Worm (Caenorhabditis elegans) whole organism, mixed stage, embryonic: Measurements from ENCODE around the gene H12D21.11.
"Not testable (repeated sequence)": the region's sequence is repeated elsewhere in the genome, so short reads cannot be mapped to it uniquely, and the experiment has no call there.

Experiments
- M03D4.4 ChIP-seq: sonication (generic microtip); optimal IDR thresholded peaks from 2 replicates; lab custom pipeline; 2017; ENCODE audit warnings: mild to moderate bottlenecking, missing genetic modification characterization, missing compliant biosample characterization
- bed-3 ChIP-seq: fragments of 200-800 bp; sonication (Bioruptor generic); optimal IDR thresholded peaks from 3 replicates; lab custom pipeline; 2018; ENCODE audit warnings: mild to moderate bottlenecking, missing genetic modification characterization, moderate library complexity, missing compliant biosample characterization
- blmp-1 ChIP-seq: fragments of 150-350 bp; optimal IDR thresholded peaks from 2 replicates; lab custom pipeline; 2014; ENCODE audit warnings: missing biosample characterization, missing genetic modification characterization
- ceh-39 ChIP-seq: fragments of 150-350 bp; optimal IDR thresholded peaks from 2 replicates; lab custom pipeline; 2014; ENCODE audit warnings: missing biosample characterization, missing genetic modification characterization
- ceh-43 ChIP-seq: fragments of 200-800 bp; sonication (Bioruptor generic); optimal IDR thresholded peaks from 2 replicates; lab custom pipeline; 2018; ENCODE audit warnings: mild to moderate bottlenecking, missing genetic modification characterization, moderate library complexity, missing compliant biosample characterization
- ceh-83 ChIP-seq: fragments of 200-800 bp; sonication (Bioruptor generic); optimal IDR thresholded peaks from 2 replicates; lab custom pipeline; 2018; ENCODE audit warnings: mild to moderate bottlenecking, missing genetic modification characterization, missing compliant biosample characterization
- ces-1 ChIP-seq: fragments of 150-350 bp; optimal IDR thresholded peaks from 2 replicates; lab custom pipeline; 2014; ENCODE audit warnings: missing biosample characterization, missing genetic modification reagents, missing genetic modification characterization
- cnd-1 ChIP-seq: fragments of 200-800 bp; sonication (Bioruptor generic); optimal IDR thresholded peaks from 2 replicates; lab custom pipeline; 2018; ENCODE audit warnings: mild to moderate bottlenecking, missing genetic modification characterization, missing compliant biosample characterization
- drap-1 ChIP-seq: fragments of 200-800 bp; sonication (Bioruptor generic); optimal IDR thresholded peaks from 3 replicates; lab custom pipeline; 2018; ENCODE audit warnings: mild to moderate bottlenecking, missing genetic modification characterization, missing compliant biosample characterization
- elt-1 ChIP-seq: sonication (generic microtip); optimal IDR thresholded peaks from 2 replicates; lab custom pipeline; 2017; ENCODE audit warnings: missing genetic modification characterization, mild to moderate bottlenecking, missing compliant biosample characterization, antibody characterized with exemption, moderate library complexity, borderline replicate concordance; ENCODE audit not compliant: insufficient read depth
- elt-3 ChIP-seq: fragments of 150-350 bp; optimal IDR thresholded peaks from 2 replicates; lab custom pipeline; 2014; ENCODE audit warnings: missing biosample characterization, missing genetic modification characterization
- flh-1 ChIP-seq: fragments of 200-800 bp; sonication (Bioruptor generic); optimal IDR thresholded peaks from 2 replicates; lab custom pipeline; 2018; ENCODE audit warnings: mild to moderate bottlenecking, missing genetic modification characterization, moderate library complexity, missing compliant biosample characterization
- ham-2 ChIP-seq: fragments of 200-800 bp; sonication (Bioruptor generic); optimal IDR thresholded peaks from 2 replicates; lab custom pipeline; 2018; ENCODE audit warnings: mild to moderate bottlenecking, missing genetic modification characterization, missing compliant biosample characterization
- hlh-1 ChIP-seq: fragments of 150-350 bp; optimal IDR thresholded peaks from 2 replicates; lab custom pipeline; 2014; ENCODE audit warnings: missing biosample characterization, missing genetic modification reagents, missing genetic modification characterization
- lin-13 ChIP-seq: fragments of 150-350 bp; optimal IDR thresholded peaks from 2 replicates; lab custom pipeline; 2014; ENCODE audit warnings: missing biosample characterization, missing genetic modification characterization
- lin-32 ChIP-seq: fragments of 200-800 bp; sonication (Bioruptor generic); optimal IDR thresholded peaks from 2 replicates; lab custom pipeline; 2018; ENCODE audit warnings: mild to moderate bottlenecking, missing genetic modification characterization, missing compliant biosample characterization
- mep-1 ChIP-seq: fragments of 150-350 bp; optimal IDR thresholded peaks from 2 replicates; lab custom pipeline; 2017; ENCODE audit warnings: missing biosample characterization, missing genetic modification reagents, missing genetic modification characterization, inconsistent platforms
- nhr-2 ChIP-seq: fragments of 150-350 bp; optimal IDR thresholded peaks from 2 replicates; lab custom pipeline; 2014; ENCODE audit warnings: missing biosample characterization, missing genetic modification characterization
- nhr-237 ChIP-seq: fragments of 150-350 bp; optimal IDR thresholded peaks from 2 replicates; lab custom pipeline; 2014; ENCODE audit warnings: missing biosample characterization, missing genetic modification characterization
- nhr-28 ChIP-seq: fragments of 150-350 bp; optimal IDR thresholded peaks from 2 replicates; lab custom pipeline; 2014; ENCODE audit warnings: missing biosample characterization, missing genetic modification characterization
- sem-2 ChIP-seq: fragments of 200-800 bp; sonication (Bioruptor generic); optimal IDR thresholded peaks from 2 replicates; lab custom pipeline; 2018; ENCODE audit warnings: mild to moderate bottlenecking, missing genetic modification characterization, missing compliant biosample characterization
- snpc-4 ChIP-seq: fragments of 150-350 bp; optimal IDR thresholded peaks from 2 replicates; lab custom pipeline; 2014; ENCODE audit warnings: missing biosample characterization, missing genetic modification characterization
- sptf-1 ChIP-seq: sonication (generic microtip); optimal IDR thresholded peaks from 2 replicates; lab custom pipeline; 2017; ENCODE audit warnings: mild to moderate bottlenecking, missing genetic modification characterization, moderate library complexity, missing compliant biosample characterization
- unc-120 ChIP-seq: sonication (generic microtip); optimal IDR thresholded peaks from 2 replicates; lab custom pipeline; 2017; ENCODE audit warnings: missing genetic modification characterization, missing compliant biosample characterization; ENCODE audit not compliant: poor library complexity, severe bottlenecking
- unc-39 ChIP-seq: fragments of 150-350 bp; optimal IDR thresholded peaks from 2 replicates; lab custom pipeline; 2014; ENCODE audit warnings: missing biosample characterization, missing genetic modification characterization
- unc-62 ChIP-seq: fragments of 150-350 bp; optimal IDR thresholded peaks from 2 replicates; lab custom pipeline; 2014; ENCODE audit warnings: missing biosample characterization, missing genetic modification reagents, missing genetic modification characterization
- zip-8 ChIP-seq: fragments of 150-350 bp; optimal IDR thresholded peaks from 2 replicates; lab custom pipeline; 2014; ENCODE audit warnings: missing biosample characterization, missing genetic modification characterization
- ztf-11 ChIP-seq: fragments of 150-350 bp; optimal IDR thresholded peaks from 2 replicates; lab custom pipeline; 2014; ENCODE audit warnings: missing biosample characterization, missing genetic modification characterization

H12D21.11 gene

DNA sequence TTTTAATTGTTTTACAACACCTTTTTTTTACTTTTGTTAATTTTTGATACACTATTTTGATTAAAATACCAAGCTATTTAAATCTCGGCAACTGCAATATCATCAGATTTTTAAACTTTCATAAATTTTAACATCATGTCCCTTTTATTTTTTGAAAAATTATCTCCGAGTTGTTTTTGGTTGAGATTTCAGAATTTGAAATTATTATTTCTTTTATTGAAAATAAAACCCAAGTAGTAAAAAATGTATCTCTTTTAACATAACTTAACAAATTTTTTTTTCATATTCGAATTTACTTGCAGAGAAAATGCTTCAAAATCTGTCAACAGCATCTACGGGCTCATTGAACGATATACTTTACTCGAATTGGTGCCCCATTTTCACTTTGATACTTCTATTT, at the start of gene H12D21.11:
Gene H12D21.11 (plus strand): TSS at position 301 of the 400 bp plus-strand sequence.
- TF ChIP-seq nhr-2, result no peak

DNA sequence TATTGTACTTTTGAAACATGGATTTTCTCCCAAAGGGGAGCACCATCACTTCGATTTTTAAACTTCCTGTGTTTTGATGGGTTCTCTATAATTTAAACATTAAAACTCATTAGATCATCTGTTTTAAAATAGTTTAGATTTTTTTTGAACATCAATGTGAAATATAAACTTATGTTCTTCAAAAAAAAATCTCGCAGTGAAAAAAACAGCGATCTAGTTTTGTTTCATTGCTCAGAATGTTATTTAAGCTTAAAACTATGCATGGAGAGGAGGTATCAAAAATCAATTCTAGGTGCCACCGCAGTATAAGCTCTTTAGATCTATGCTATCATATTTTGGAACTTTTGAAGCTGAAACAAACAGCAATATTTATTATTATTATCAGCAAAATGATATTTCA, 47.5 kb upstream of the H12D21.11 start, which contains the start of gene gcy-14:
Gene gcy-14 (minus strand): TSS at position 101 of the 400 bp plus-strand sequence.
- TF ChIP-seq ztf-11 (tag; lab: Kevin White, UChicago) (no peak), elt-1 (tag; lab: Kevin White, UChicago) (no peak)

DNA sequence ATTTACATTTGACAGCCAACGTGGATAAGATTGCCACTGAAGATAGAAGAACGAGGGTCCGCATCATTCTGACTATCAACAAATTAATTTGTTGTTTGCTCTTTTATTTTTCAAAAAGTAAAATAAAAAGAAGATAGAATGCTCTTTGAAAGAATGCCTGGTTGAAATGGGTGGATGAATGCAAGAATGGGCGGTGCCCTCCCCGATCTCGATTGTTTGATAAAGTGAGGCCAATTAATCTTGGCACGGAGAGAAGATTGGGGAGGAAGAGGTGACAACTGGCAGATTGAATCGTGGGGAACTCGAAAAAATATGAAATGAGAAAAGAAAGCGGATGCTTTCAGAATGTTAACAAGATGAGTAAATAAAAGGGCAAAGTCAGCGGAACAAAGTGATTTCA, 44.3 kb upstream of the H12D21.11 start, which contains the start of gene ZC412.3:
Gene ZC412.3 (minus strand): TSS at position 183 of the 400 bp plus-strand sequence.
- TF ChIP-seq hlh-1 (tag; lab: Kevin White, UChicago) (peak; percentile 19), unc-120 (tag; lab: Kevin White, UChicago) (peak; percentile 63), sem-2 (GFP tag; lab: Kevin White, UChicago) (no peak)
- TF ChIP-seq, all 35 proteins: peak for 2

DNA sequence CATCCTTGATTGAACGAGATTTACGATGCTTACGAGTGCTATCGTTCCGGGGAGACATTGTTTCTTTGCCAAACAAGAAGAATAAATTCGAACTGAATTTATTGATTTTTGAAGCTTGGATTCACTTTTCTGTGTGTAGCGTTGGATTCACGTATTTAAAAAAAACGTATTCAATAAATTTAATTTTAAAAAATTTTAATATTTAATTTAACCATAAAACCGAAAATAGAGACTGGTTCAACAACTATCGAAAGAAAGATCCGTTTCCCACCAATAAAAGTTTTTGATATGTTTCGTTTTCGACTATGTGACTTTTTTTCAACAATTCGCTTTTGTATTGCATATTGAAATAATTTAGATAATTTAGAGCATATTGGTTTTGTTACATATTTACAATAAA, 40.3 kb upstream of the H12D21.11 start, which contains the start of gene ZC412.5:
Gene ZC412.5 (minus strand): TSS at position 101 of the 400 bp plus-strand sequence.
- TF ChIP-seq flh-1 (no peak), blmp-1 (no peak), elt-1 (tag; lab: Kevin White, UChicago) (no peak), sem-2 (GFP tag; lab: Kevin White, UChicago) (no peak), drap-1 (no peak), lin-13 (tag; lab: Kevin White, UChicago) (no peak), ztf-11 (tag; lab: Kevin White, UChicago) (no peak), ces-1 (GFP tag; lab: Kevin White, UChicago) (no peak), snpc-4 (tag; lab: Kevin White, UChicago) (no peak), unc-39 (tag; lab: Kevin White, UChicago) (no peak)

DNA sequence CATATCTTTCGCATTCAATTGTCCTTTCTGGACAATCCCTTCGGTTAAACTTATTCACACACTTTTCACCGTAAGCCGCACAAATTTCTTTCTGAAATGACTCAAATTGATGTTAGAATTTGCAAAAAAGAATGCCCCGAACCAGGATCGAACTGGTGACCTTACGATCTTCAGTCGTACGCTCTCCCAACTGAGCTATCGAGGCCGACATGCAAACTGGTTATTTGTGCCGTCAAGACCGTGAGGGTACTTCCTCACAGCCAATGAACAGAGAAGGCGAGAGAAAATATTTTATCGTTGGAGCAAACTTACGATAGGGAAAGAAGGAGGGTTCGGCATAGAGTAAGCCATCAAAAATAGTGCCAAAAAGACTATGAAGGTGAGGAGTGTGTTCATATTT, 39.4 kb upstream of the H12D21.11 start:
- TF ChIP-seq ces-1 (GFP tag; lab: Kevin White, UChicago) (no peak), unc-120 (tag; lab: Kevin White, UChicago) (peak; percentile 32), nhr-237 (tag; lab: Kevin White, UChicago) (no peak), lin-13 (tag; lab: Kevin White, UChicago) (no peak), drap-1 (peak; percentile 85), blmp-1 (no peak), zip-8 (tag; lab: Kevin White, UChicago) (no peak), M03D4.4 (peak; percentile 60), elt-3 (tag; lab: Kevin White, UChicago) (no peak), mep-1 (tag; lab: Kevin White, UChicago) (no peak), nhr-2 (no peak), nhr-28 (tag; lab: Kevin White, UChicago) (no peak), lin-32 (GFP tag; lab: Kevin White, UChicago) (peak; percentile 42), unc-62 (GFP tag; lab: Kevin White, UChicago) (no peak), bed-3 (GFP tag; lab: Kevin White, UChicago) (peak; percentile 20), cnd-1 (tag; lab: Kevin White, UChicago) (peak; percentile 19), ham-2 (GFP tag; lab: Kevin White, UChicago) (no peak), unc-39 (tag; lab: Kevin White, UChicago) (no peak), sptf-1 (peak; percentile 52), ztf-11 (tag; lab: Kevin White, UChicago) (no peak), sem-2 (GFP tag; lab: Kevin White, UChicago) (peak; percentile 62), ceh-43 (GFP tag; lab: Kevin White, UChicago) (no peak), elt-1 (tag; lab: Kevin White, UChicago) (no peak), ceh-83 (GFP tag; lab: Kevin White, UChicago) (peak; percentile 38)
- TF ChIP-seq, all 35 proteins: peak for 9

DNA sequence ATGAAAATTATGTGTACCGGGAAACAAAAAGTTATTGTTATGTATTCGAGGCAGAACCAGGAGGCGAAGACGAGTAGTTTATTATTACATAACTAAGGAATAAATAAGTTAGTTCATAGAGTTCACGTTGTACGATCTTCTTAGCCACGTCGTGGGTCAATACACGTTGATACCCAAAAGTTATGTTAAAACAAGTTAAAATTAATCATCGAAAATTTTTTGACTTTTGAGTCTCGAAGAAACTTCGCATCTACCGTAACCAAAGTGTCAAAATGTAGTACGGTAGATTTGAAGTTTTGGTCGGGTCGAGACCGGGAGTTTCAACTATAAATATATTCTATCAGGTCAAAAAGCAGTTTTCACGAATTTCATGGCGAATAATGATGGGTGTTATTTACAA, 39.0 kb upstream of the H12D21.11 start, which contains the start of gene ZC412.10:
Gene ZC412.10 (minus strand): TSS at position 101 of the 400 bp plus-strand sequence.
- TF ChIP-seq unc-62 (GFP tag; lab: Kevin White, UChicago); ceh-39; lin-32 (GFP tag; lab: Kevin White, UChicago): not testable (repeated sequence)
